Fruit fly (Drosophila melanogaster): ENCODE results near the gene CG2150.

Gene CG2150

DNA sequence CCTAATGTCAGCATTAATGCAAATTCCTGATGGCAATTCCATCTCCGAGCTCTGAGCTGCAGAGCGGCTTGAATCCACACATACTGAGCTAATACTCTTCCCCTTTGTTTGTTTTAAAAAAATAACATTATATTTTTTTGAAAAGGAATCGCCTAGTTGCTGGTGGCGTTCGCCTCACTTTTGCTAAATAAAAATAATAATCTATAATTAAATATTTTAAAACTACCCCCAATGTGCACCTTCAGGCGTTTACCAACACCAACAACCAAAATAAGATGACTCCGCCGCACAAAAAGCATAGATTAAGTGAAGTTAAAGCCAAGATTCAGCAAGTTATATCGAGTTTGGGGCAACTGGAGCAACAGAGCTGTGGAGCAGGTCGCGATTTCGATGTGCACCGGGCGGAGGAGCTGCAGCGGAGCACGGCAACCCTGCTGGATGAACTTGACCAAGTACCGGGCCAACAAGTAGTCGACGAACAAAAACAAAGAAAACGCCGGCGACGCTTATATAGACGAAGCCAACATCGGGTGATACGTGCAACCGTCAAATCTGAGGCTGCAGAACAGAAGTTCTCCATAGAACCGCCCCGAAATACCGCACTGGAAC, 20.4 kb downstream of the CG2150 start, which contains the start of gene CG1896 (continued):
- peak; percentile 15 for TF ChIP-seq HmgZ (tag; optimal IDR thresholded peaks at IDR 0.05)
- peak; percentile 21 for TF ChIP-seq nerfin-1 (tag; optimal IDR thresholded peaks at IDR 0.05)
- peak; percentile 48 for TF ChIP-seq CG15514 (GFP tag; optimal IDR thresholded peaks at IDR 0.05)
- peak; percentile 29 for TF ChIP-seq ind (GFP tag; optimal IDR thresholded peaks at IDR 0.05)
- peak; percentile 93 for TF ChIP-seq wek (GFP tag; optimal IDR thresholded peaks at IDR 0.05)
- TF ChIP-seq CG16813 (GFP tag; IDR thresholded peaks at IDR 0.05; ENCODE audit: partially characterized antibody) = no peak
- peak; percentile 1 for TF ChIP-seq CG6654 (GFP tag; optimal IDR thresholded peaks at IDR 0.05)
- TF ChIP-seq tgo (GFP tag; IDR thresholded peaks at IDR 0.05) = peak; percentile 29; the same call in 1 of the 3 replicates
- peak; percentile 10; the same call in 1 of the 3 replicates for TF ChIP-seq Aef1 (GFP tag; IDR thresholded peaks at IDR 0.05)
- TF ChIP-seq al (GFP tag; IDR thresholded peaks at IDR 0.05) = no peak
- 0 out of 2 replicates have a peak, but pooled peaks have one; percentile 25 for TF ChIP-seq Rx (GFP tag; IDR thresholded peaks at IDR 0.05)
- TF ChIP-seq ftz-f1 (GFP tag; optimal IDR thresholded peaks at IDR 0.05) = peak; percentile 48
- TF ChIP-seq CG3726 (GFP tag; IDR thresholded peaks at IDR 0.05) = no peak
- TF ChIP-seq phol (tag; optimal IDR thresholded peaks at IDR 0.05) = peak; percentile 53
- TF ChIP-seq bowl (GFP tag; IDR thresholded peaks at IDR 0.05) = no peak
- TF ChIP-seq gro (GFP tag; optimal IDR thresholded peaks at IDR 0.05) = no peak
- peak; percentile 42; the same call in 1 of the 3 replicates for TF ChIP-seq CG34422 (GFP tag; IDR thresholded peaks at IDR 0.05)
- peak; percentile 27 for TF ChIP-seq CG6813 (GFP tag; optimal IDR thresholded peaks at IDR 0.05)
- peak; percentile 11 for TF ChIP-seq cwo (GFP tag; optimal IDR thresholded peaks at IDR 0.05)
- TF ChIP-seq toy (GFP tag; IDR thresholded peaks at IDR 0.05) = no peak
- TF ChIP-seq CG11723 (GFP tag; optimal IDR thresholded peaks at IDR 0.05) = no peak
- no peak for TF ChIP-seq Ravus (GFP tag; IDR thresholded peaks at IDR 0.05)
- TF ChIP-seq Taf1 (GFP tag; IDR thresholded peaks at IDR 0.05) = peak; percentile 24; the same call in 1 of the 2 replicates
- TF ChIP-seq croc (GFP tag; conservative IDR thresholded peaks at IDR 0.05) = peak; percentile 28; the same call in 1 of the 3 replicates
- no peak for TF ChIP-seq org-1 (GFP tag; optimal IDR thresholded peaks at IDR 0.05)
- TF ChIP-seq CG17612 (GFP tag; IDR thresholded peaks at IDR 0.05) = no peak
- no peak for TF ChIP-seq NC2α (GFP tag; optimal IDR thresholded peaks at IDR 0.05)
- peak; percentile 26 for TF ChIP-seq CG18011 (GFP tag; optimal IDR thresholded peaks at IDR 0.05)
- peak; percentile 48 for TF ChIP-seq CG12659 (GFP tag; optimal IDR thresholded peaks at IDR 0.05)
- TF ChIP-seq CG7556 (GFP tag; optimal IDR thresholded peaks at IDR 0.05) = peak; percentile 10
- TF ChIP-seq CG4617 (GFP tag; optimal IDR thresholded peaks at IDR 0.05; ENCODE audit: borderline replicate concordance) = peak; percentile 40
- TF ChIP-seq HLH54F (GFP tag; optimal IDR thresholded peaks at IDR 0.05) = no peak
- no peak for TF ChIP-seq fru (optimal IDR thresholded peaks at IDR 0.05)
- peak; percentile 20 for TF ChIP-seq sug (tag; optimal IDR thresholded peaks at IDR 0.05)
- no peak for TF ChIP-seq Side (GFP tag; optimal IDR thresholded peaks at IDR 0.05)
- peak; percentile 49 for TF ChIP-seq CG12391 (tag; optimal IDR thresholded peaks at IDR 0.05)
- TF ChIP-seq corto (GFP tag; optimal IDR thresholded peaks at IDR 0.05) = no peak
- TF ChIP-seq Nf-YA (GFP tag; IDR thresholded peaks at IDR 0.05) = peak; percentile 30; the same call in 1 of the 2 replicates
- no peak for TF ChIP-seq CG6683 (GFP tag; optimal IDR thresholded peaks at IDR 0.05)
- no peak for TF ChIP-seq knrl (GFP tag; IDR thresholded peaks at IDR 0.05; ENCODE audit: partially characterized antibody)
- TF ChIP-seq Oli (tag; optimal IDR thresholded peaks at IDR 0.05) = peak; percentile 25
- no peak for TF ChIP-seq CG18619 (GFP tag; optimal IDR thresholded peaks at IDR 0.05)
- no peak for TF ChIP-seq salm (tag; optimal IDR thresholded peaks at IDR 0.05)
- peak; percentile 47; the same call in 1 of the 2 replicates for TF ChIP-seq ap (GFP tag; IDR thresholded peaks at IDR 0.05)
- no peak for TF ChIP-seq D (optimal IDR thresholded peaks at IDR 0.05)
- TF ChIP-seq D (GFP tag; optimal IDR thresholded peaks at IDR 0.05) = no peak
- TF ChIP-seq kah (GFP tag; optimal IDR thresholded peaks at IDR 0.05) = peak; percentile 63
- no peak for TF ChIP-seq pan (optimal IDR thresholded peaks at IDR 0.05)
- peak in 1 of 2 experiments; percentile 72 for TF ChIP-seq pan (GFP tag; optimal IDR thresholded peaks at IDR 0.05 in 1 of 2, IDR thresholded peaks at IDR 0.05 in 1 of 2)
- TF ChIP-seq Deaf1 (tag; optimal IDR thresholded peaks at IDR 0.05) = peak; percentile 2

All from whole organism, embryonic.